Worm (Caenorhabditis elegans) whole organism, L3 larva: ENCODE data around the gene zif-1.

Experiments
- R02D3.7 ChIP-seq: fragments of 150-350 bp; optimal IDR thresholded peaks from 2 replicates; lab custom pipeline; 2014; ENCODE audit warnings: missing biosample characterization, missing genetic modification characterization
- ZK546.5 ChIP-seq: sonication (generic microtip); optimal IDR thresholded peaks from 2 replicates; lab custom pipeline; 2017; ENCODE audit warnings: missing biosample characterization, missing genetic modification characterization
- aly-2 ChIP-seq: fragments of 150-350 bp; optimal IDR thresholded peaks from 2 replicates; lab custom pipeline; 2014; ENCODE audit warnings: missing biosample characterization, missing genetic modification characterization
- ceh-16 ChIP-seq: sonication (generic microtip); optimal IDR thresholded peaks from 2 replicates; lab custom pipeline; 2017; ENCODE audit warnings: missing biosample characterization, missing genetic modification characterization
- ceh-28 ChIP-seq: fragments of 150-350 bp; optimal IDR thresholded peaks from 2 replicates; lab custom pipeline; 2014; ENCODE audit warnings: missing biosample characterization, missing genetic modification reagents, missing genetic modification characterization
- ceh-9 ChIP-seq: sonication (generic microtip); optimal IDR thresholded peaks from 2 replicates; lab custom pipeline; 2018; ENCODE audit warnings: missing biosample characterization, missing genetic modification characterization
- daf-12 ChIP-seq: fragments of 150-350 bp; optimal IDR thresholded peaks from 2 replicates; lab custom pipeline; 2014; ENCODE audit warnings: missing biosample characterization, missing genetic modification reagents, missing genetic modification characterization
- egl-27 ChIP-seq: sonication (generic microtip); optimal IDR thresholded peaks from 4 replicates; lab custom pipeline; 2017; ENCODE audit warnings: missing biosample characterization, missing genetic modification reagents, missing genetic modification characterization
- elt-1 ChIP-seq: fragments of 150-350 bp; optimal IDR thresholded peaks from 2 replicates; lab custom pipeline; 2014; ENCODE audit warnings: missing biosample characterization, missing genetic modification characterization
- elt-2 ChIP-seq: sonication (generic microtip); optimal IDR thresholded peaks from 2 replicates; lab custom pipeline; 2016; ENCODE audit warnings: missing genetic modification reagents, mild to moderate bottlenecking, missing genetic modification characterization, missing compliant biosample characterization
- eor-1 ChIP-seq, 2 experiments: fragments of 150-350 bp; optimal IDR thresholded peaks; 2 replicates each; lab custom pipeline; 2014 to 2018; ENCODE audit warnings: missing biosample characterization in 2 of 2, missing genetic modification characterization in 2 of 2
- fkh-2 ChIP-seq: fragments of 150-350 bp; optimal IDR thresholded peaks from 2 replicates; lab custom pipeline; 2014; ENCODE audit warnings: missing biosample characterization, missing genetic modification reagents, missing genetic modification characterization
- fos-1 ChIP-seq: fragments of 150-350 bp; optimal IDR thresholded peaks from 2 replicates; lab custom pipeline; 2014; ENCODE audit warnings: missing biosample characterization, missing genetic modification characterization
- hmg-11 ChIP-seq: sonication (generic microtip); optimal IDR thresholded peaks from 2 replicates; lab custom pipeline; 2016; ENCODE audit warnings: missing genetic modification characterization, missing compliant biosample characterization
- jun-1 ChIP-seq: fragments of 150-350 bp; optimal IDR thresholded peaks from 2 replicates; lab custom pipeline; 2014; ENCODE audit warnings: missing biosample characterization, missing genetic modification reagents, missing genetic modification characterization
- lin-15B ChIP-seq: fragments of 150-350 bp; optimal IDR thresholded peaks from 2 replicates; lab custom pipeline; 2014; ENCODE audit warnings: missing biosample characterization, missing genetic modification characterization
- lin-39 ChIP-seq: fragments of 150-350 bp; optimal IDR thresholded peaks from 2 replicates; lab custom pipeline; 2018; ENCODE audit warnings: missing biosample characterization, missing genetic modification reagents, missing genetic modification characterization
- lsy-12 ChIP-seq: sonication (generic microtip); optimal IDR thresholded peaks from 2 replicates; lab custom pipeline; 2016; ENCODE audit warnings: mild to moderate bottlenecking, missing genetic modification characterization, missing compliant biosample characterization
- mdl-1 ChIP-seq: fragments of 150-350 bp; optimal IDR thresholded peaks from 2 replicates; lab custom pipeline; 2014; ENCODE audit warnings: missing biosample characterization, missing genetic modification characterization
- mml-1 ChIP-seq: fragments of 150-350 bp; sonication (generic microtip); optimal IDR thresholded peaks from 3 replicates; lab custom pipeline; 2014; ENCODE audit warnings: missing biosample characterization, missing genetic modification characterization
- nhr-11 ChIP-seq: fragments of 150-350 bp; optimal IDR thresholded peaks from 2 replicates; lab custom pipeline; 2014; ENCODE audit warnings: missing biosample characterization, missing genetic modification characterization
- nhr-12 ChIP-seq: fragments of 150-350 bp; optimal IDR thresholded peaks from 2 replicates; lab custom pipeline; 2014; ENCODE audit warnings: missing biosample characterization, missing genetic modification characterization
- nhr-23 ChIP-seq: fragments of 150-350 bp; optimal IDR thresholded peaks from 2 replicates; lab custom pipeline; 2014; ENCODE audit warnings: missing biosample characterization, missing genetic modification reagents, missing genetic modification characterization
- nhr-237 ChIP-seq: fragments of 150-350 bp; optimal IDR thresholded peaks from 2 replicates; lab custom pipeline; 2014; ENCODE audit warnings: missing biosample characterization, missing genetic modification characterization
- nhr-28 ChIP-seq: fragments of 150-350 bp; optimal IDR thresholded peaks from 2 replicates; lab custom pipeline; 2014; ENCODE audit warnings: missing biosample characterization, missing genetic modification characterization
- nhr-43 ChIP-seq: sonication (generic microtip); optimal IDR thresholded peaks from 2 replicates; lab custom pipeline; 2016; ENCODE audit warnings: mild to moderate bottlenecking, missing genetic modification characterization, missing compliant biosample characterization; ENCODE audit not compliant: poor library complexity, severe bottlenecking
- nhr-67 ChIP-seq: fragments of 150-350 bp; optimal IDR thresholded peaks from 2 replicates; lab custom pipeline; 2014; ENCODE audit warnings: missing biosample characterization, missing genetic modification characterization
- nhr-76 ChIP-seq: fragments of 150-350 bp; sonication (generic microtip); optimal IDR thresholded peaks from 5 replicates; lab custom pipeline; 2014; ENCODE audit warnings: missing biosample characterization, missing genetic modification characterization
- nhr-77 ChIP-seq: fragments of 150-350 bp; optimal IDR thresholded peaks from 2 replicates; lab custom pipeline; 2014; ENCODE audit warnings: missing biosample characterization, missing genetic modification characterization
- pha-4 ChIP-seq: fragments of 150-350 bp; optimal IDR thresholded peaks from 2 replicates; lab custom pipeline; 2014; ENCODE audit warnings: missing biosample characterization, missing genetic modification reagents, missing genetic modification characterization
- pqm-1 ChIP-seq: fragments of 150-350 bp; optimal IDR thresholded peaks from 2 replicates; lab custom pipeline; 2017; ENCODE audit warnings: missing biosample characterization, missing genetic modification characterization, inconsistent platforms
- snpc-4 ChIP-seq: fragments of 150-350 bp; optimal IDR thresholded peaks from 2 replicates; lab custom pipeline; 2014; ENCODE audit warnings: missing biosample characterization, missing genetic modification characterization
- unc-39 ChIP-seq: sonication (generic microtip); optimal IDR thresholded peaks from 4 replicates; lab custom pipeline; 2017; ENCODE audit warnings: missing biosample characterization, missing genetic modification characterization
- zag-1 ChIP-seq: fragments of 150-350 bp; optimal IDR thresholded peaks from 2 replicates; lab custom pipeline; 2014; ENCODE audit warnings: missing biosample characterization, missing genetic modification characterization
- ztf-11 ChIP-seq: fragments of 150-350 bp; optimal IDR thresholded peaks from 2 replicates; lab custom pipeline; 2014; ENCODE audit warnings: missing biosample characterization, missing genetic modification characterization
- ztf-4 ChIP-seq: fragments of 150-350 bp; optimal IDR thresholded peaks from 2 replicates; lab custom pipeline; 2014; ENCODE audit warnings: missing biosample characterization, missing genetic modification characterization

zif-1 gene

DNA sequence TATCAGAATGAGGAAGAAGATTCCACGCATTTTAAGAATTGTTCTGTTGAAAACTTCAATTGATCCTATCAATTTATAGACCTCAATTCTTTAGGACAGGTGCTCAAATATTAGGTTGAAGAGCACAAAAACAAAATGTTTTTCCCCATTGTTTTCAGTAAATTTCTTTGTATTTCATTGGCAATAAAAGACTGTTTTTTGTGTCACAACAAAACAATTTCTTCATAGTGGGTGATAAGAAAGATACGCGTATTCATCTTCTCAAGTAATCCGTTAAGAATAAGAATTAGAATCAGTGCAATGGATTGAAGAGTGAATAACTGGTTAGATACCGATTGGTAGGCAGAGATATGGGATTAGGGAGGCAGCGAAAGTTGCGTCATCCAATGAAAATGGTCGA, 41.9 kb upstream of the zif-1 start, which contains the start of gene ZK643.6:
Gene ZK643.6 (minus strand): TSS at position 101 of the 400 bp plus-strand sequence.
- TF ChIP-seq ztf-11 (tag; lab: Kevin White, UChicago) (no peak), nhr-237 (tag; lab: Kevin White, UChicago) (no peak), egl-27 (tag; lab: Kevin White, UChicago) (no peak), nhr-77 (tag; lab: Kevin White, UChicago) (no peak), daf-12 (tag; lab: Kevin White, UChicago) (no peak), pha-4 (tag; lab: Kevin White, UChicago) (no peak), unc-39 (tag; lab: Kevin White, UChicago) (no peak), nhr-28 (no peak), elt-2 (tag; lab: Kevin White, UChicago) (no peak), lin-39 (tag; lab: Kevin White, UChicago) (no peak), fos-1 (tag; lab: Kevin White, UChicago) (no peak), nhr-67 (tag; lab: Kevin White, UChicago) (no peak), elt-1 (tag; lab: Kevin White, UChicago) (no peak), pqm-1 (tag; lab: Kevin White, UChicago) (no peak), ceh-9 (tag; lab: Kevin White, UChicago) (no peak), jun-1 (tag; lab: Kevin White, UChicago) (no peak)

DNA sequence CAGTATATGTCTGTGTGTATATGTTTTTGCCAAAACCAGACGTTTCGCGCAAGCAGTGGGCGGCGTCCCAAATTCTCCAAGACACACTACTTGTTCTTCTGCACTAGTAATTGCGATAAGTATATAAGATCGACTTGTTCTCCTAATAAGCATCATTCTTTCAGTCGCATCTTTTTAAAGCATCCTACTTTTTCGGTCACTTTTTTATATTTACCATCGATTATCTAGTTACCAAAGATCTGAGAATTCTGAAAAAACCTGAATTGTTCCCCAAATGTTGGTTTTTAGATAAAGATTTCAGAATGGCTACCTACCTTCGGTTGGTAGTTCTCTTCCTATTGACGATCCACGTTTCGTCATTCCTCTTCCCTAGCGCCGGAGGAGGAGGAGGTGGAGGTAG, 40.6 kb upstream of the zif-1 start, which contains the start of gene grl-25:
Gene grl-25 (plus strand): TSS at position 301 of the 400 bp plus-strand sequence.
- TF ChIP-seq R02D3.7 (tag; lab: Kevin White, UChicago) (no peak), elt-2 (tag; lab: Kevin White, UChicago) (no peak)
- TF ChIP-seq, all 47 proteins: peak for 0

DNA sequence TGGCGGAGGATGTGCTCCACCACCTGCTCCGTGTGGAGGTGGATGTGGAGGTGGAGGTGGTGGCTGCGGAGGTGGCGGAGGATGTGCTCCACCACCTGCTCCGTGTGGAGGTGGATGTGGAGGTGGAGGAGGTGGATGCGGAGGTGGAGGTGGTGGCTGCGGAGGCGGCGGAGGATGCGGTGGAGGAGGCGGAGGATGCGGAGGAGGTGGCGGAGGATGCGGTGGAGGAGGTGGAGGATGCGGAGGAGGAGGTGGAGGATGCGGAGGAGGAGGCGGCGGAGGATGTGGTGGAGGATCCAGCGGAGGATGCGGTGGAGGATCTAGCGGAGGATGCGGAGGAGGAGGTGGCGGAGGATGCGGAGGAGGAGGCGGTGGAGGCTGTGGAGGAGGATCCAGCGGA, 40.1 kb upstream of the zif-1 start:
- TF ChIP-seq fkh-2 (tag; lab: Kevin White, UChicago) (no peak), ztf-11 (tag; lab: Kevin White, UChicago) (no peak), lin-15B (tag; lab: Kevin White, UChicago) (no peak), ceh-28 (tag; lab: Kevin White, UChicago) (no peak), snpc-4 (tag; lab: Kevin White, UChicago) (no peak), ZK546.5 (no peak), unc-39 (tag; lab: Kevin White, UChicago) (no peak), lsy-12 (tag; lab: Kevin White, UChicago) (no peak), nhr-76 (tag; lab: Kevin White, UChicago) (no peak), pqm-1 (tag; lab: Kevin White, UChicago) (no peak), nhr-12 (tag; lab: Kevin White, UChicago) (no peak), hmg-11 (tag; lab: Kevin White, UChicago) (no peak), eor-1 (tag; optimal IDR thresholded peaks at IDR 0.05; lab: Kevin White, UChicago) (no peak), ceh-9 (tag; lab: Kevin White, UChicago) (no peak), jun-1 (tag; lab: Kevin White, UChicago) (no peak), ztf-4 (tag; lab: Kevin White, UChicago) (no peak), mdl-1 (tag; lab: Kevin White, UChicago) (no peak)

DNA sequence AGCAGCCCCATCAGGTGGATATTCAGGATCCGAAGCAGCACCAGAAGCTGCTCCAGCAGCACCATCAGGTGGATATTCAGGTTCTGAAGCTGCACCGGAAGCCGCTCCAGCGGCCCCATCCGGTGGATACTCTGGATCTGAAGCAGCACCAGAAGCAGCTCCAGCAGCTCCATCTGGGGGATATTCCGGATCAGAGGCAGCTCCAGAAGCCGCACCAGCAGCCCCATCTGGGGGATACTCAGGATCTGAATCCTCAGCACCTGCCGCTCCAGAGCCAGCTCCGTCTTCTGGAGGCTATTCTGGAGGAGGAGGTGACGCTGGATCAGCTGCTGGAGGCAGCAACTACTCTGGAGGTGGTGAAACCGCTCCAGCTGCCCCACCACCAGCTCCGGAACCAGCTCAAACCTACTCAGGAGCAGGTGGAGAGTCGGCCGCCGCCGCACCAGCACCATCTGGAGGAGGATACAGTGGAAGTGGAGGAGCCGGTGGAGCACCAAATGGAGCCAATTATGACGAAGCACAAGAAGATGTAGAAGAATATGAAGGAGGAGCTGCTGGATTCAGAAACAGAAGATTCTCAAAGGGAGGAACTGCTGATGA, 37.8 kb upstream of the zif-1 start:
- TF ChIP-seq ceh-9 (tag; lab: Kevin White, UChicago): no peak
- TF ChIP-seq lsy-12 (tag; lab: Kevin White, UChicago): no peak
- no peak for TF ChIP-seq zag-1
- no peak for TF ChIP-seq nhr-43 (tag; lab: Kevin White, UChicago)
- no peak for TF ChIP-seq nhr-23 (tag; lab: Kevin White, UChicago)
- TF ChIP-seq nhr-11 (tag; lab: Kevin White, UChicago): no peak
- no peak for TF ChIP-seq pha-4 (tag; lab: Kevin White, UChicago)
- TF ChIP-seq mml-1: no peak
- TF ChIP-seq lin-39 (tag; lab: Kevin White, UChicago): no peak
- no peak for TF ChIP-seq elt-2 (tag; lab: Kevin White, UChicago)
- no peak for TF ChIP-seq ceh-16 (tag; lab: Kevin White, UChicago)
- no peak for TF ChIP-seq ztf-4 (tag; lab: Kevin White, UChicago)
- no peak for TF ChIP-seq ztf-11 (tag; lab: Kevin White, UChicago)
- no peak for TF ChIP-seq aly-2 (tag; lab: Kevin White, UChicago)
- no peak for TF ChIP-seq fkh-2 (tag; lab: Kevin White, UChicago)
